Fruit fly (Drosophila melanogaster): Measurements from ENCODE around the gene wake.

wake gene

DNA sequence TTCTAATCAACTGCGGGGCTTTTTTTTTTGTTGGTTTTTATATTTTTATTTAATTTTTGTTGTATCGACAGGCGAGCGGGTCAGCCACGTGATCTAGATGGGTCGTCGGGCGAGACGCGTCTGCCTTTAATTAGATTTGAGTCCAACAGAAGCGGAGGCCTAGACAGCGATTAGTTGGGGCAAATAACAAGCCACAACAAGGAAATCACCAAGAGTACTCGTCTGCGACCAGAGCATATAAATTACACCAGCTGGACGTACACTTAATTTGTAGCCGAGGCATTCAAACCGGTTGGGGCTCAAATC, 45.3 kb downstream of the wake start (continued):
- no peak for TF ChIP-seq CG7372 (GFP tag; IDR thresholded peaks at IDR 0.05)
- TF ChIP-seq Awh (GFP tag; IDR thresholded peaks at IDR 0.05): 0 out of 2 replicates have a peak, but pooled peaks have one; percentile 7
- TF ChIP-seq CG4854 (GFP tag; optimal IDR thresholded peaks at IDR 0.05): no peak
- no peak for TF ChIP-seq kah (GFP tag; optimal IDR thresholded peaks at IDR 0.05)
- TF ChIP-seq tin (GFP tag; optimal IDR thresholded peaks at IDR 0.05): no peak
- TF ChIP-seq sim (GFP tag; IDR thresholded peaks at IDR 0.05): no peak
- no peak for TF ChIP-seq scrt (GFP tag; optimal IDR thresholded peaks at IDR 0.05)
- no peak for TF ChIP-seq bigmax (GFP tag; optimal IDR thresholded peaks at IDR 0.05)
- TF ChIP-seq Fer3 (tag; optimal IDR thresholded peaks at IDR 0.05): no peak
- no peak for TF ChIP-seq Six4 (GFP tag; optimal IDR thresholded peaks at IDR 0.05)
- TF ChIP-seq ERR (GFP tag; optimal IDR thresholded peaks at IDR 0.05): no peak
- no peak for TF ChIP-seq sna (GFP tag; IDR thresholded peaks at IDR 0.05; ENCODE audit: partially characterized antibody)
- TF ChIP-seq nerfin-1 (tag; optimal IDR thresholded peaks at IDR 0.05): no peak
- TF ChIP-seq CG13624 (GFP tag; optimal IDR thresholded peaks at IDR 0.05): no peak
- no peak for TF ChIP-seq H2.0 (GFP tag; IDR thresholded peaks at IDR 0.05)
- no peak for TF ChIP-seq CG10959 (GFP tag; IDR thresholded peaks at IDR 0.05)
- no peak for TF ChIP-seq CG17829 (tag; optimal IDR thresholded peaks at IDR 0.05)
- no peak for TF ChIP-seq fd102C (GFP tag; optimal IDR thresholded peaks at IDR 0.05)
- TF ChIP-seq pfk (GFP tag; optimal IDR thresholded peaks at IDR 0.05): no peak
- TF ChIP-seq p53 (GFP tag; optimal IDR thresholded peaks at IDR 0.05): no peak
- no peak for TF ChIP-seq CG10321 (GFP tag; IDR thresholded peaks at IDR 0.05)
- no peak for TF ChIP-seq wek (GFP tag; optimal IDR thresholded peaks at IDR 0.05)
- no peak for TF ChIP-seq CG3163 (GFP tag; optimal IDR thresholded peaks at IDR 0.05)
- no peak for TF ChIP-seq HLHmδ (GFP tag; optimal IDR thresholded peaks at IDR 0.05)
- TF ChIP-seq hth (optimal IDR thresholded peaks at IDR 0.05): no peak
- 0 out of 3 replicates have a peak, but pooled peaks have one; percentile 14 for TF ChIP-seq CG11695 (GFP tag; IDR thresholded peaks at IDR 0.05)
- no peak for TF ChIP-seq prd (optimal IDR thresholded peaks at IDR 0.05)
- no peak for TF ChIP-seq prd (GFP tag; IDR thresholded peaks at IDR 0.05)
- peak; percentile 82 for TF ChIP-seq cwo (GFP tag; optimal IDR thresholded peaks at IDR 0.05)
- TF ChIP-seq fu2 (GFP tag; optimal IDR thresholded peaks at IDR 0.05): no peak
- TF ChIP-seq E2f2 (GFP tag; IDR thresholded peaks at IDR 0.05): no peak

DNA sequence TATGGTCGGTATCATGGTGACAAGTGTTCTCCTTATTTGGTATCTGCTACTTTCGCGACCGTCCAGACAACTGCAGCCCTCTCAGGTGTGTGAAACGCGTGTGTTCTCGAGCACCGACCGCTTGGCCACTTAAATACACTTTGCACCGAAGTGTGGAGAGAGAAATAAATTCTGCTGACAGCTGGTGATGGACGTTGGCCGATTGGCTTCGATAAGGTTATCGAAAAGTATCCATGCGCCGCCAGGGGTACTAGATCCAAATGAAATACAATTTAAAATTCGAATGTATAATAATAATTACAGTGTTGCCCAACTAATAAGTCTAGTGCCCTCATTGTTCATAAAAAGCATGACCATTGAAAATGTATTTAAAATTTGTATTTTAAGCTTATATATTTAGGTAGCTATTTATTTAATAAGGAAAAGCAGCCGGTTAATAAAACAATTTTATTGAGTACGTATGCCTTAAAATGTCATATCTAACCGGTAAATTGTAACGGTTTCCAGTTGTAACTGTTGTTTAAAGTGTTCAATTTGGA, 46.8 kb downstream of the wake start, which contains the start of the genes Gclm and CG17625:
Gene Gclm (minus strand): TSS at position 175 of the 539 bp plus-strand sequence.
Gene CG17625 (plus strand): TSS at position 514 of the 539 bp plus-strand sequence.
- TF ChIP-seq CG4404 (GFP tag; IDR thresholded peaks at IDR 0.05) (no peak), dpn (GFP tag; optimal IDR thresholded peaks at IDR 0.05) (peak; percentile 21 to 55), PHDP (tag; optimal IDR thresholded peaks at IDR 0.05) (peak; percentile 50), amos (GFP tag; IDR thresholded peaks at IDR 0.05; ENCODE audit: partially characterized antibody) (peak; percentile 84), shn (GFP tag; optimal IDR thresholded peaks at IDR 0.05) (peak; percentile 11), CG2116 (GFP tag; optimal IDR thresholded peaks at IDR 0.05) (peak; percentile 70), CG1647 (GFP tag; optimal IDR thresholded peaks at IDR 0.05) (peak; percentile 22), Nf-YB (GFP tag; optimal IDR thresholded peaks at IDR 0.05) (peak; percentile 23), CG5953 (GFP tag; IDR thresholded peaks at IDR 0.05) (0 out of 2 replicates have a peak, but pooled peaks have one; percentile 47), nau (GFP tag; optimal IDR thresholded peaks at IDR 0.05) (no peak), Dref (GFP tag; IDR thresholded peaks at IDR 0.05) (peak; percentile 95), CG11723 (GFP tag; optimal IDR thresholded peaks at IDR 0.05) (no peak), CG17385 (GFP tag; optimal IDR thresholded peaks at IDR 0.05) (peak; percentile 24), slbo (GFP tag; IDR thresholded peaks at IDR 0.05) (peak; percentile 77), insv (GFP tag; optimal IDR thresholded peaks at IDR 0.05) (no peak), inv (GFP tag; IDR thresholded peaks at IDR 0.05; ENCODE audit: partially characterized antibody) (peak; percentile 60; the same call in 1 of the 2 replicates), gcm (GFP tag; optimal IDR thresholded peaks at IDR 0.05) (peak; percentile 57), CG18476 (GFP tag; optimal IDR thresholded peaks at IDR 0.05) (peak; percentile 18), fd96Cb (tag; optimal IDR thresholded peaks at IDR 0.05) (no peak), CG11695 (GFP tag; IDR thresholded peaks at IDR 0.05) (no peak), CG15479 (GFP tag; optimal IDR thresholded peaks at IDR 0.05) (no peak), Optix (GFP tag; IDR thresholded peaks at IDR 0.05) (no peak)
